Worm (Caenorhabditis elegans): Measurements from ENCODE around the gene B0244.6.

DNA sequence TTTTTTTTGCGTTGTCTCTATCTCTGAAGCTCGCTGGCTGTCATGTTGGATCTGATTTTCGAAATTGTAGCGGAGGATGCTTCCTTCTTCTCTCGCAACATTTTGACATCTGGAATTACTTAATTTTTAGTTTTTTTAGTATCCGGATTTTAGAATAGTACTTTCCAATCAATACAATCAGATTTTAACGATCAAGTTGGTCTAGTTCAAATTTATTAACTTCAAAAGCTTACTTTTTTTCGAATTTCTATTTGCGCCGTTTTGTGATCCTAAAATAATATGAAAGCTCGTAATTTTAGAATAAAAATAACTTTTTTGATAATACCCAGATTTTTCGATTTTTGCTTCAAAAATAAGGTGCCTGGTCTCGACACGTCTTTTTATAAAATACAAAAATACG is 27.8 kb upstream of the B0244.6 start, which contains the start of gene B0336.12:
- TF ChIP-seq tra-4 (tag; optimal IDR thresholded peaks at IDR 0.05) = no peak
- no peak for TF ChIP-seq flt-1 (GFP tag; IDR thresholded peaks at IDR 0.05)
- TF ChIP-seq ama-1 (optimal IDR thresholded peaks at IDR 0.05) = no peak
- no peak for TF ChIP-seq tbx-37 (GFP tag; conservative IDR thresholded peaks at IDR 0.05)
- TF ChIP-seq sea-1 (GFP tag; conservative IDR thresholded peaks at IDR 0.05) = no peak
- TF ChIP-seq B0310.2 (tag; optimal IDR thresholded peaks at IDR 0.05) = no peak
- TF ChIP-seq hmg-4 (GFP tag; optimal IDR thresholded peaks at IDR 0.05) = no peak

Data from whole organism, early embryonic.